Worm (Caenorhabditis elegans): ENCODE measurements around the gene K02E2.8.

The K02E2.8 gene

ce11 chrV:20335264-20335663 is 31.5 kb downstream of the K02E2.8 start, which contains the start of gene Y38H6A.5:
Gene Y38H6A.5, minus strand, starts transcription at chrV:20335364.
- TF ChIP-seq nhr-21 (tag; optimal IDR thresholded peaks at IDR 0.05) (no peak), crh-2 (tag; optimal IDR thresholded peaks at IDR 0.05) (no peak), lin-11 (tag; optimal IDR thresholded peaks at IDR 0.05) (no peak), mdl-1 (tag; optimal IDR thresholded peaks at IDR 0.05) (no peak), C34F6.9 (tag; optimal IDR thresholded peaks at IDR 0.05) (no peak), nhr-12 (tag; optimal IDR thresholded peaks at IDR 0.05) (no peak), nhr-237 (tag; optimal IDR thresholded peaks at IDR 0.05) (no peak), elt-1 (tag; optimal IDR thresholded peaks at IDR 0.05) (no peak), unc-62 (GFP tag; optimal IDR thresholded peaks at IDR 0.05) (no peak), elt-3 (tag; optimal IDR thresholded peaks at IDR 0.05) (no peak), peb-1 (tag; optimal IDR thresholded peaks at IDR 0.05) (no peak), skn-1 (tag; optimal IDR thresholded peaks at IDR 0.05) (no peak), F13H6.1 (tag; optimal IDR thresholded peaks at IDR 0.05) (no peak)

- TF ChIP-seq elt-3 (tag; optimal IDR thresholded peaks at IDR 0.05) (no peak), mbf-1 (tag; optimal IDR thresholded peaks at IDR 0.05) (no peak), mab-5 (tag; optimal IDR thresholded peaks at IDR 0.05) (no peak), mdl-1 (tag; optimal IDR thresholded peaks at IDR 0.05) (no peak), sma-9 (GFP tag; optimal IDR thresholded peaks at IDR 0.05) (no peak), sma-9 (tag; optimal IDR thresholded peaks at IDR 0.05) (no peak), nhr-10 (tag; optimal IDR thresholded peaks at IDR 0.05) (no peak), dmd-4 (tag; optimal IDR thresholded peaks at IDR 0.05) (no peak), nhr-23 (tag; optimal IDR thresholded peaks at IDR 0.05) (no peak), lin-39 (tag; optimal IDR thresholded peaks at IDR 0.05) (no peak), nhr-11 (tag; optimal IDR thresholded peaks at IDR 0.05) (no peak), zag-1 (tag; optimal IDR thresholded peaks at IDR 0.05) (no peak), unc-55 (GFP tag; optimal IDR thresholded peaks at IDR 0.05) (no peak), snpc-4 (tag; optimal IDR thresholded peaks at IDR 0.05) (no peak), nhr-6 (tag; optimal IDR thresholded peaks at IDR 0.05) (no peak), skn-1 (tag; optimal IDR thresholded peaks at IDR 0.05) (no peak), C34F6.9 (tag; optimal IDR thresholded peaks at IDR 0.05) (no peak), lsy-2 (tag; optimal IDR thresholded peaks at IDR 0.05) (no peak), Y55F3AM.14 (GFP tag; optimal IDR thresholded peaks at IDR 0.05) (no peak), aly-2 (tag; optimal IDR thresholded peaks at IDR 0.05) (no peak)
These were observed 41.3 kb downstream of the K02E2.8 start, which contains the start of gene Y38H6A.1 for ce11 chrV:20325417-20325816. Gene Y38H6A.1, plus strand, starts transcription at chrV:20325717.

ce11 chrV:20317442-20317841 is 49.3 kb downstream of the K02E2.8 start, which contains the start of gene Y113G7C.1:
Gene Y113G7C.1, plus strand, starts transcription at chrV:20317742.
- no peak for TF ChIP-seq ztf-4 (tag; optimal IDR thresholded peaks at IDR 0.05)
- TF ChIP-seq unc-62 (GFP tag; optimal IDR thresholded peaks at IDR 0.05), result no peak
- TF ChIP-seq blmp-1 (tag; optimal IDR thresholded peaks at IDR 0.05; ENCODE audit: insufficient read depth), result no peak
- TF ChIP-seq peb-1 (tag; optimal IDR thresholded peaks at IDR 0.05), result no peak
- TF ChIP-seq ZK546.5 (tag; optimal IDR thresholded peaks at IDR 0.05), result no peak
- TF ChIP-seq ztf-1 (GFP tag; conservative IDR thresholded peaks at IDR 0.05), result no peak
- TF ChIP-seq nhr-21 (tag; optimal IDR thresholded peaks at IDR 0.05), result no peak
- TF ChIP-seq crh-2 (tag; optimal IDR thresholded peaks at IDR 0.05), result no peak
- TF ChIP-seq ama-1 (optimal IDR thresholded peaks at IDR 0.05), result no peak
- no peak for TF ChIP-seq alr-1 (tag; optimal IDR thresholded peaks at IDR 0.05)
- no peak for TF ChIP-seq sma-9 (GFP tag; optimal IDR thresholded peaks at IDR 0.05)
- TF ChIP-seq sma-9 (tag; optimal IDR thresholded peaks at IDR 0.05), result no peak

All from whole organism, L2 larva.